Worm (Caenorhabditis elegans): ENCODE results near the gene grd-5.
A peak's percentile ranks its signal among the peaks of the same experiment; 100 is the strongest.

The grd-5 gene

DNA sequence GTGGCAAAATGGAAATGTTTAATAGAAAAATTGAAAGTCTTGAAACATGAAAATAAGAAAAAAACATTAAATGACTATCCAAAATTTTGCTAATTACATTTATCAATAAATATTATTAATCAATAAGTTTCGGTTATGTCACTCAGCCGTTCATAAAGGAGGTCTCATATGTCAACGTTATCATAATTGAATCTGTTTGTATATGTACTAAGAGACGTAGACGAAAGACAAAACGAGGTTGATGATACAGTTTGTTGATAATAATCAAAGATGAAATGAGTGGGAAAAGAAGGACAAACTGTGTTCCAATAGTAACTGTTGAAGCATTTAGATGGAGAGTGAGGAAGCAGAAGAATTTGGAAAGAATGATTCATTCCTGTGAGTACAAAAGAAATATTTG, 31.9 kb upstream of the grd-5 start:
- no peak for TF ChIP-seq ceh-18 (tag; optimal IDR thresholded peaks at IDR 0.05)
- TF ChIP-seq elt-2 (tag; optimal IDR thresholded peaks at IDR 0.05), result peak; percentile 19
- no peak for TF ChIP-seq nhr-11 (tag; optimal IDR thresholded peaks at IDR 0.05)

DNA sequence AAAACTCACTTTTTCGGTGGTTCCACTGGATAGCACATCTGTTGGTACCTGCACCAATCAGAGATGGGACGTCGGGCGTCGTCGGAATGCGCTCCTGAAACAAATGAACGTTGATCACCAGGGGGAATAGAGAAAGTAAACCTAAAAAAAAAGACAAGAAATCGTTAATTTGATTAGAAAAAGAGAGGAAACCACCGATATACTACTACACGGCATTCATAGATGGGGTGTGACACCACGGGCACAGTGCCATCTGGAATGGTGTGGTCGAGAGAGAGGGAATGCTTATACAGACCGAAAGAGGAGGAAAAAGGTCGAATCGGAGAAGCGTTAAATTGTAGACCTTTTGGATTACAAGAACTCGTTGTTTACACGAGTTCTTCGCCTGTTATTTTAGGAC, 30.8 kb upstream of the grd-5 start, which contains the start of gene C10B5.3:
Gene C10B5.3 (minus strand): TSS at position 101 of the 400 bp plus-strand sequence.
- TF ChIP-seq ceh-31 (tag; optimal IDR thresholded peaks at IDR 0.05), result no peak
- no peak for TF ChIP-seq unc-86 (tag; optimal IDR thresholded peaks at IDR 0.05)
- no peak for TF ChIP-seq che-1 (tag; optimal IDR thresholded peaks at IDR 0.05)
- TF ChIP-seq T23F11.4 (GFP tag; optimal IDR thresholded peaks at IDR 0.05), result no peak

DNA sequence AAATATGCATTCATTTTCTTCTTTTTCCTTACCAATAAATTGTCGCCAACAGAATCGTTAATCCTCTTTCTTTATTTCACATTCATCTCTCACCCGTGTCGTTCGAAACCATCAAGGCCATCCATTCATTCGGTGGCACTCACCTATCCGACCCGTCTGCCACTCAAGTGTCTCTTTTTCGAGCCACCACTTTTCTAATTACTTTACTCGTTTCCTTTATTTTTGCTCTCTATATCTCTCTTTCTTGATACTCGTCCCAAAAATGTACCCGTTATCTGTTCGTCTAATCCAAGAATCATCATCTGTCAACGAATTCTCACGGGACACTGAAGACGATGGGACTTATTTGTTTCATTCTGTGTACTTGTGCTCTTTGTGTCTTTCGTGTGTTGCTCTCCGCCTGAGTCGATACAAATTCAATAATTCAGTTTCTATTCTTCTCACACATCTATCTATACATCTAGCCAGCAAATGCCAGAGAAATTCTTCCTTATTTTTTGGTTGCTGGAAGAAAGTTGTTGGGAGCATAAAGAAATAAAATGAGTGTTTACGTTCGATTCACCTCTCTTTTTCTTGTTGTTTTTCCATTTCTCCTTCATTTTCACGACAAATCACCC, 26.0 kb upstream of the grd-5 start:
- TF ChIP-seq ceh-45 (GFP tag; IDR thresholded peaks at IDR 0.05) (no peak), unc-55 (GFP tag; optimal IDR thresholded peaks at IDR 0.05) (peak; percentile 20), unc-42 (tag; optimal IDR thresholded peaks at IDR 0.05) (peak; percentile 67)

DNA sequence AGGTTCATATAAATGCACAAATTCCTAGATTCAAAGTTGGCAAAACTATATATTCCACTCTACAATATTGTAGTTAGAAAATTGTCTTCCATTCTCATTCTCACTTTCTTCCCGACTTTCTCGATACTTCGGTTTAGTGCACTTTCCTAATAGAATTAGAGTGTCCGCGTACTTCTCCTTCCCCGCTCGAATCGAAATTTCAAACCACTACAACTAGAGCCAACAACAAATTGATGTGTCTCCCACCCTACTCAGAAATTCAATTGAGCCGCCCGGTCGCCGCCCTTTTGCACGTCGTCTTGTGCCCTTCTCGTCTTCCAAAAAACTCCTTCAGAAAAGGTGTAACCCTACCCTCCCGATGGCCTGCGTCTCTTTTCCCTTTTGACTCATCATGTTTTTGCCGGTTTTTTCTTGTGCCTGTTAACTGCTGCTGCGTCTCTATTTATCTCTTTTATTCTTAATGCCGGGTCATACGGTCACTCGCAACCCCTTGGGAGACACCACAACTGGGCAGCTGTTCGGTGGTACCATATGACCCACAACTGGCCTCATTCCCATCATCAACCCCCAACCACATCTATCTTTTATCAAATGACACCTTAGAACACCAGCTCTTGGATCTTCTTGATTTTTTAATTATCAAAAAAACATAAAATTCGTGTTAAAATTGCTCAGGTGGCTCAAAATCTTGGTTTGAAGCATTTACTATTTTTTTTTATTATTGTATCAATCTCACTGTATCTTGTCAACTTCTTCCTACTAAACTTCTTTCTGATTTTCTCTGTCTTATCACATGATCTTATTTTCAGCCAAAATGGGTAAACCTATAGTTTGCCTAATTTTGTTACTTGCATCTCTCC, 24.5 kb upstream of the grd-5 start, which contains the start of gene tag-196:
Gene tag-196 (plus strand): TSS at position 810 of the 860 bp plus-strand sequence.
- TF ChIP-seq tbx-2 (tag; optimal IDR thresholded peaks at IDR 0.05), result peak; percentile 37
- no peak for TF ChIP-seq nfya-1 (tag; optimal IDR thresholded peaks at IDR 0.05)
- no peak for TF ChIP-seq K02D7.2 (tag; optimal IDR thresholded peaks at IDR 0.05)
- TF ChIP-seq dve-1 (tag; optimal IDR thresholded peaks at IDR 0.05), result no peak
- 0 out of 2 replicates have a peak, but pooled peaks have one; percentile 47 for TF ChIP-seq ceh-45 (GFP tag; IDR thresholded peaks at IDR 0.05)
- TF ChIP-seq unc-42 (tag; optimal IDR thresholded peaks at IDR 0.05), result peak; percentile 95
- peak; percentile 29 for TF ChIP-seq hlh-30 (tag; optimal IDR thresholded peaks at IDR 0.05; ENCODE audit: insufficient read depth)
- TF ChIP-seq ztf-16 (tag; optimal IDR thresholded peaks at IDR 0.05), result no peak
- TF ChIP-seq rnt-1 (tag; optimal IDR thresholded peaks at IDR 0.05), result no peak
- no peak for TF ChIP-seq ceh-2 (tag; optimal IDR thresholded peaks at IDR 0.05)
- TF ChIP-seq pha-4 (tag; optimal IDR thresholded peaks at IDR 0.05), result no peak
- TF ChIP-seq unc-86 (tag; optimal IDR thresholded peaks at IDR 0.05), result no peak
- no peak for TF ChIP-seq dmd-4 (tag; optimal IDR thresholded peaks at IDR 0.05; ENCODE audit: borderline replicate concordance)
- TF ChIP-seq elt-4 (tag; optimal IDR thresholded peaks at IDR 0.05), result no peak
- no peak for TF ChIP-seq fkh-10 (GFP tag; optimal IDR thresholded peaks at IDR 0.05)
- no peak for TF ChIP-seq eyg-1 (tag; optimal IDR thresholded peaks at IDR 0.05)
- TF ChIP-seq pag-3 (tag; optimal IDR thresholded peaks at IDR 0.05; ENCODE audit: borderline replicate concordance), result no peak
- no peak for TF ChIP-seq sox-2 (GFP tag; IDR thresholded peaks at IDR 0.05)

DNA sequence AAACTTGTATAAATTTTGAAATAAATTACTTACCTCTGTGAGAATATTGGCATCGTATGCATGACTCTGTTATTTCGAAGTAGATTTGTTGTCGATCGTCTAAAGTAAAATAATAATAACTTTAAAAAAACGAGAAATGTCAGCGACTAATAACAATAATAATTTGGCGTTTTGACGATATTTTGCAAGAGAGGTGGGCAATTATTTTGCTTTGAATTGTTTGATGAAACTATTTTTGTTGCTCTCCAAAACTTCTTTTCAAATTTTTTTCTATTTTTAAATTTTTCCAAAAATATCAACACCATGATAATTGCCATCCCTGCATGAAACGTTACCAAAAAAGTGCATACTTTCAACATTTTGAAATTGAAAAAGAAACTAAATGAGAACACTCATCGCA, 19.6 kb upstream of the grd-5 start, which contains the start of gene F41E6.7:
Gene F41E6.7 (minus strand): TSS at position 101 of the 400 bp plus-strand sequence.
- TF ChIP-seq F13H6.1 (tag; optimal IDR thresholded peaks at IDR 0.05), result no peak
- no peak for TF ChIP-seq zip-5 (tag; optimal IDR thresholded peaks at IDR 0.05)
- TF ChIP-seq C08G9.2 (tag; optimal IDR thresholded peaks at IDR 0.05), result no peak
- TF ChIP-seq pros-1 (tag; optimal IDR thresholded peaks at IDR 0.05), result no peak
- TF ChIP-seq ceh-6 (GFP tag; optimal IDR thresholded peaks at IDR 0.05), result no peak
- no peak for TF ChIP-seq ceh-18 (tag; optimal IDR thresholded peaks at IDR 0.05)
- no peak for TF ChIP-seq elt-4 (tag; optimal IDR thresholded peaks at IDR 0.05)
- no peak for TF ChIP-seq ets-4 (tag; optimal IDR thresholded peaks at IDR 0.05)
- no peak for TF ChIP-seq ceh-19 (GFP tag; optimal IDR thresholded peaks at IDR 0.05)
- TF ChIP-seq ceh-2 (tag; optimal IDR thresholded peaks at IDR 0.05), result no peak
- no peak for TF ChIP-seq hlh-8 (tag; optimal IDR thresholded peaks at IDR 0.05)
